Fruit fly (Drosophila melanogaster): ENCODE data around the gene dwg.
A peak's percentile ranks its signal among the peaks of the same experiment; 100 is the strongest.

DNA sequence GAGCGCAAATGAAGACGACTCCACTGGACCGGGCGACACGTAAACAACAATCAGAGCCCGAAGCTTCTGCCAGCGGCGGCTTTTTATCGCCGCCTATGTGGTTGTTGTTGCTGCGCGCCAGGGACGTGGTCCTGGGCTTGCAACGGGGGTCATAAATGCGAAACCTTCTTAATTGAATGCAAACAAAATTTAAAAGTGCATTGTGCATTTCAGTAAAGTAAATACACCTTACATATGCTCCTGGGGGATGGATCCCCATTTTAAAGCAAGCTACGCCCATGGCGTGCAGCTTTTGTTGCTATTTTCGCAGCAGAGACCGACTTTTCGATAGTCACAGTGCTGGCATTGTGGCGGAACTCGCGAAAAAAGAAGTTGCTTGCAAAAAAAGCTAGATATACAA is 23.8 kb upstream of the dwg start, which contains the start of gene Ugalt:
- TF ChIP-seq OdsH (GFP tag; optimal IDR thresholded peaks at IDR 0.05) (peak; percentile 100), CG16779 (tag; optimal IDR thresholded peaks at IDR 0.05) (peak; percentile 100), pdm3 (GFP tag; optimal IDR thresholded peaks at IDR 0.05) (peak; percentile 100), CG11762 (GFP tag; optimal IDR thresholded peaks at IDR 0.05; ENCODE audit: insufficient read depth) (peak; percentile 100), Smox (GFP tag; optimal IDR thresholded peaks at IDR 0.05) (peak; percentile 100), salr (GFP tag; optimal IDR thresholded peaks at IDR 0.05) (peak; percentile 100), fd85E (GFP tag; optimal IDR thresholded peaks at IDR 0.05) (peak; percentile 99), CG1621 (tag; optimal IDR thresholded peaks at IDR 0.05) (peak; percentile 100)

Measured in whole organism, prepupa.